Fruit fly (Drosophila melanogaster): ENCODE measurements around the gene Vml.
A peak's percentile ranks its signal among the peaks of the same experiment; 100 is the strongest.

Gene Vml

dm6 chrX:2317347-2317832 lies 41.8 kb downstream of the Vml start (continued):
- TF ChIP-seq ara (GFP tag; IDR thresholded peaks at IDR 0.05), result 0 out of 2 replicates have a peak, but pooled peaks have one; percentile 21
- peak; percentile 70; the same call in 1 of the 2 replicates for TF ChIP-seq CG32532 (GFP tag; IDR thresholded peaks at IDR 0.05)
- peak; percentile 85 for TF ChIP-seq HLHmδ (GFP tag; optimal IDR thresholded peaks at IDR 0.05)
- no peak for TF ChIP-seq tx (GFP tag; optimal IDR thresholded peaks at IDR 0.05)
- TF ChIP-seq CG1792 (GFP tag; optimal IDR thresholded peaks at IDR 0.05), result no peak
- no peak for TF ChIP-seq HLH54F (GFP tag; optimal IDR thresholded peaks at IDR 0.05)
- peak; percentile 15 for TF ChIP-seq odd (GFP tag; optimal IDR thresholded peaks at IDR 0.05)
- peak; percentile 29; the same call in 1 of the 2 replicates for TF ChIP-seq vvl (GFP tag; IDR thresholded peaks at IDR 0.05)
- TF ChIP-seq E2f2 (GFP tag; IDR thresholded peaks at IDR 0.05), result peak; percentile 15; the same call in 1 of the 2 replicates
- TF ChIP-seq NfI (GFP tag; optimal IDR thresholded peaks at IDR 0.05), result no peak
- TF ChIP-seq bowl (GFP tag; IDR thresholded peaks at IDR 0.05), result no peak
- TF ChIP-seq lab (GFP tag; optimal IDR thresholded peaks at IDR 0.05), result peak; percentile 15
- peak; percentile 11 for TF ChIP-seq CG10543 (GFP tag; optimal IDR thresholded peaks at IDR 0.05)
- no peak for TF ChIP-seq HmgD (GFP tag; optimal IDR thresholded peaks at IDR 0.05)
- TF ChIP-seq Med (GFP tag), result peak; percentile 77
- peak; percentile 78 for TF ChIP-seq BtbVII (GFP tag; optimal IDR thresholded peaks at IDR 0.05)
- TF ChIP-seq CG17568 (GFP tag; optimal IDR thresholded peaks at IDR 0.05), result peak; percentile 10

- TF ChIP-seq HLHmδ (GFP tag; optimal IDR thresholded peaks at IDR 0.05) (no peak), Xrp1 (GFP tag; IDR thresholded peaks at IDR 0.05) (peak; percentile 91), CG14965 (GFP tag; optimal IDR thresholded peaks at IDR 0.05; ENCODE audit: borderline replicate concordance) (peak; percentile 17), CG4282 (GFP tag; optimal IDR thresholded peaks at IDR 0.05) (no peak), CG12104 (GFP tag; optimal IDR thresholded peaks at IDR 0.05) (no peak), CG10209 (GFP tag; optimal IDR thresholded peaks at IDR 0.05) (peak; percentile 36), crc (GFP tag; optimal IDR thresholded peaks at IDR 0.05) (no peak), sens (GFP tag) (peak; percentile 97), Trl (optimal IDR thresholded peaks at IDR 0.05) (no peak), Trl (GFP tag; optimal IDR thresholded peaks at IDR 0.05) (peak; percentile 71), CG16813 (GFP tag; IDR thresholded peaks at IDR 0.05; ENCODE audit: partially characterized antibody) (no peak), Bteb2 (GFP tag; optimal IDR thresholded peaks at IDR 0.05) (no peak), CG34376 (GFP tag; optimal IDR thresholded peaks at IDR 0.05) (no peak), jumu (GFP tag; optimal IDR thresholded peaks at IDR 0.05) (peak; percentile 76), CG9727 (GFP tag; optimal IDR thresholded peaks at IDR 0.05) (peak; percentile 62), CG42726 (GFP tag; IDR thresholded peaks at IDR 0.05; ENCODE audit: partially characterized antibody) (no peak), sd (tag; optimal IDR thresholded peaks at IDR 0.05) (no peak), Hr78 (GFP tag; optimal IDR thresholded peaks at IDR 0.05) (no peak), vvl (GFP tag; IDR thresholded peaks at IDR 0.05) (peak; percentile 90), fd96Cb (tag; optimal IDR thresholded peaks at IDR 0.05) (peak; percentile 55), hkb (optimal IDR thresholded peaks at IDR 0.05) (no peak), hkb (GFP tag; IDR thresholded peaks at IDR 0.05) (peak; percentile 59; the same call in 1 of the 2 replicates), MBD-R2 (GFP tag; IDR thresholded peaks at IDR 0.05) (no peak), CG10959 (GFP tag; IDR thresholded peaks at IDR 0.05) (peak; percentile 71), gem (tag; optimal IDR thresholded peaks at IDR 0.05) (peak; percentile 64), vfl (GFP tag; optimal IDR thresholded peaks at IDR 0.05) (no peak), CG3407 (GFP tag; optimal IDR thresholded peaks at IDR 0.05) (no peak), Max (GFP tag; optimal IDR thresholded peaks at IDR 0.05) (no peak), klu (GFP tag; IDR thresholded peaks at IDR 0.05) (no peak), CG6813 (GFP tag; optimal IDR thresholded peaks at IDR 0.05) (peak; percentile 26), CG8281 (tag; optimal IDR thresholded peaks at IDR 0.05) (no peak), tna (GFP tag; IDR thresholded peaks at IDR 0.05; ENCODE audit: partially characterized antibody) (no peak), CG14014 (GFP tag; IDR thresholded peaks at IDR 0.05) (no peak), inv (GFP tag; IDR thresholded peaks at IDR 0.05; ENCODE audit: partially characterized antibody) (no peak), Rx (GFP tag; IDR thresholded peaks at IDR 0.05) (peak; percentile 75)
Measured at dm6 chrX:2318369-2318768, 42.7 kb downstream of the Vml start.

All from whole organism, embryonic.